Fruit fly (Drosophila melanogaster): ENCODE measurements around the gene CG7900.

Gene CG7900

dm6 chr3R:8105839-8106718, 12.2 kb downstream of the CG7900 start (continued):
- TF ChIP-seq vvl (GFP tag; IDR thresholded peaks at IDR 0.05) = no peak
- no peak for TF ChIP-seq CG2875 (GFP tag; optimal IDR thresholded peaks at IDR 0.05)
- no peak for TF ChIP-seq dmrt11E (tag; optimal IDR thresholded peaks at IDR 0.05)
- TF ChIP-seq dan (GFP tag; IDR thresholded peaks at IDR 0.05) = no peak
- TF ChIP-seq Asciz (GFP tag; optimal IDR thresholded peaks at IDR 0.05) = peak; percentile 3
- peak; percentile 87 for TF ChIP-seq cg (GFP tag; optimal IDR thresholded peaks at IDR 0.05)
- no peak for TF ChIP-seq esg (GFP tag; conservative IDR thresholded peaks at IDR 0.05)
- no peak for TF ChIP-seq h (optimal IDR thresholded peaks at IDR 0.05)
- no peak for TF ChIP-seq CG18262 (tag; optimal IDR thresholded peaks at IDR 0.05)
- TF ChIP-seq Vsx1 (GFP tag; optimal IDR thresholded peaks at IDR 0.05) = no peak
- no peak for TF ChIP-seq pan (optimal IDR thresholded peaks at IDR 0.05)
- TF ChIP-seq pan (GFP tag; optimal IDR thresholded peaks at IDR 0.05 in 1 of 2, IDR thresholded peaks at IDR 0.05 in 1 of 2) = no peak
- no peak for TF ChIP-seq CG15073 (GFP tag; optimal IDR thresholded peaks at IDR 0.05)
- no peak for TF ChIP-seq zen2 (GFP tag; IDR thresholded peaks at IDR 0.05; ENCODE audit: partially characterized antibody)
- peak; percentile 40 for TF ChIP-seq exex (tag; optimal IDR thresholded peaks at IDR 0.05)
- TF ChIP-seq CG5245 (GFP tag; optimal IDR thresholded peaks at IDR 0.05) = no peak
- TF ChIP-seq Ada2b (GFP tag; IDR thresholded peaks at IDR 0.05) = no peak
- no peak for TF ChIP-seq CG18476 (GFP tag; optimal IDR thresholded peaks at IDR 0.05)
- TF ChIP-seq PHDP (tag; optimal IDR thresholded peaks at IDR 0.05) = no peak
- TF ChIP-seq Nf-YC (tag; optimal IDR thresholded peaks at IDR 0.05) = peak; percentile 71
- TF ChIP-seq Optix (GFP tag; IDR thresholded peaks at IDR 0.05) = no peak
- no peak for TF ChIP-seq Lhr (GFP tag; optimal IDR thresholded peaks at IDR 0.05)
- TF ChIP-seq CG18011 (GFP tag; optimal IDR thresholded peaks at IDR 0.05) = no peak
- peak; percentile 14 for TF ChIP-seq Elba2 (GFP tag; optimal IDR thresholded peaks at IDR 0.05)
- TF ChIP-seq Chrac-16 (GFP tag; optimal IDR thresholded peaks at IDR 0.05) = no peak
- no peak for TF ChIP-seq slou (GFP tag; optimal IDR thresholded peaks at IDR 0.05)
- TF ChIP-seq CG7963 (GFP tag; IDR thresholded peaks at IDR 0.05; ENCODE audit: partially characterized antibody) = no peak
- TF ChIP-seq toy (GFP tag; IDR thresholded peaks at IDR 0.05) = no peak
- no peak for TF ChIP-seq odd (GFP tag; optimal IDR thresholded peaks at IDR 0.05)
- no peak for TF ChIP-seq dpn (GFP tag; optimal IDR thresholded peaks at IDR 0.05)
- TF ChIP-seq row (GFP tag; IDR thresholded peaks at IDR 0.05) = no peak
- TF ChIP-seq abd-A (tag; optimal IDR thresholded peaks at IDR 0.05) = peak; percentile 53
- peak; percentile 36 for TF ChIP-seq CG12769 (tag; optimal IDR thresholded peaks at IDR 0.05)
- peak; percentile 15 for TF ChIP-seq kni (GFP tag; optimal IDR thresholded peaks at IDR 0.05)
- TF ChIP-seq bab2 (GFP tag; optimal IDR thresholded peaks at IDR 0.05) = no peak
- no peak for TF ChIP-seq CG17912 (GFP tag; optimal IDR thresholded peaks at IDR 0.05)
- peak; percentile 25 for TF ChIP-seq Blimp-1 (GFP tag; optimal IDR thresholded peaks at IDR 0.05)
- no peak for TF ChIP-seq Bdp1 (GFP tag; optimal IDR thresholded peaks at IDR 0.05)
- TF ChIP-seq CG7928 (GFP tag; optimal IDR thresholded peaks at IDR 0.05) = no peak
- TF ChIP-seq pfk (GFP tag; optimal IDR thresholded peaks at IDR 0.05) = no peak
- TF ChIP-seq nom (GFP tag; optimal IDR thresholded peaks at IDR 0.05) = peak; percentile 100
- TF ChIP-seq Usf (GFP tag; optimal IDR thresholded peaks at IDR 0.05) = no peak
- peak; percentile 99 for TF ChIP-seq kay (GFP tag; optimal IDR thresholded peaks at IDR 0.05)
- peak; percentile 37 for TF ChIP-seq CG6854 (GFP tag; optimal IDR thresholded peaks at IDR 0.05)
- no peak for TF ChIP-seq CG43689 (GFP tag; IDR thresholded peaks at IDR 0.05)
- no peak for TF ChIP-seq CG6683 (GFP tag; optimal IDR thresholded peaks at IDR 0.05)
- TF ChIP-seq CG6813 (GFP tag; optimal IDR thresholded peaks at IDR 0.05) = no peak
- TF ChIP-seq CG10462 (GFP tag; optimal IDR thresholded peaks at IDR 0.05) = no peak
- peak; percentile 71 for TF ChIP-seq CG1832 (GFP tag; optimal IDR thresholded peaks at IDR 0.05)

Measured in whole organism, embryonic.